Worm (Caenorhabditis elegans): ENCODE data around the gene spig-1.

The spig-1 gene

DNA sequence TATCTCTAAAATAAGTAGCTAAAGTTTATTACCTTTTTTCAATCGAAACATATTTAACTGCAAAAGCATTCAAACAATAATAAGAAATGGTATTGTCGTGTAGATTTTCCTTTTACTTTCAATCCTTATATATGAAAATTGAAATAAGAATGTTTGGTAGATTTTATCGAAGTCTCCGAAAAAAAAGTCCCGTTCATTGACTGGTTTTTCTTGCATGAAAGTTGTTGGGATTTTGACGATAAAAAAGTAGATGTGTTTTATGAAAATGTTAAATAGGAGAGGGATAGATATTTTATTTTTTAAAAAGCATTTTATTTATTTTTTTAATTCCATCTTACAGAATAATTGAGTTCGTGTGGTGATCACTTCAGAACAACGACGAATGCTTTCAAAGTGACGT lies 35.6 kb upstream of the spig-1 start, which contains the start of gene C33G8.13:
TSS of gene C33G8.13 (minus strand) at position 101 of the 400 bp plus-strand sequence.
- TF ChIP-seq pat-9 (tag; optimal IDR thresholded peaks at IDR 0.05) (no peak), tbx-2 (tag; optimal IDR thresholded peaks at IDR 0.05) (no peak), elt-4 (tag; optimal IDR thresholded peaks at IDR 0.05) (no peak), ceh-18 (tag; optimal IDR thresholded peaks at IDR 0.05) (no peak), madf-2 (tag; optimal IDR thresholded peaks at IDR 0.05) (no peak), unc-86 (tag; optimal IDR thresholded peaks at IDR 0.05) (no peak), hlh-13 (GFP tag; optimal IDR thresholded peaks at IDR 0.05) (no peak), ttx-3 (tag; optimal IDR thresholded peaks at IDR 0.05) (no peak), Y22D7AL.16 (tag; optimal IDR thresholded peaks at IDR 0.05) (no peak), zip-5 (tag; optimal IDR thresholded peaks at IDR 0.05) (no peak), ceh-22 (tag; optimal IDR thresholded peaks at IDR 0.05) (no peak), elt-2 (tag; optimal IDR thresholded peaks at IDR 0.05) (no peak), ceh-19 (GFP tag; optimal IDR thresholded peaks at IDR 0.05) (no peak)

DNA sequence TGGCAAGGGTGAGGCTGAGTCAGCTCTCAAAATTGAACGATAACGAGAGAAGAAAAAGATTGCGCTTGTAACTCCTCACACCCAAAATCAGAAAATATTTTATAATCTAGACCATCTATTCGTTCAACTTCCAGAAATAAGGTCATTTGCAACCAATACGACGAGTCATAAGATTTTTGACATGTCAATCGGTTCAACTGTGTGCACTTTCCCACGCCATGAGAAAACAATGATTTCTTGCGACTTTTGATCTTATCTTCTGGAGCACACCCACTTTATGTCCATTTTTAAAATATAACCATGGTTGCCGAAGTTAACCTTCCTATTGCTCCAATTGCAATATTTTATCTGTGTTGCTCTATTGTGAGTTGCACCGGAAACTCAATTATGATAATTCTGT lies 34.5 kb upstream of the spig-1 start, which contains the start of gene srsx-32:
TSS of gene srsx-32 (plus strand) at position 301 of the 400 bp plus-strand sequence.
- TF ChIP-seq fkh-10 (GFP tag; optimal IDR thresholded peaks at IDR 0.05) = no peak
- no peak for TF ChIP-seq C08G9.2 (tag; optimal IDR thresholded peaks at IDR 0.05)
- TF ChIP-seq lin-11 (tag; optimal IDR thresholded peaks at IDR 0.05) = no peak
- no peak for TF ChIP-seq nhr-232 (tag; optimal IDR thresholded peaks at IDR 0.05)
- TF ChIP-seq K02D7.2 (tag; optimal IDR thresholded peaks at IDR 0.05) = no peak
- TF ChIP-seq sdc-2 (tag; optimal IDR thresholded peaks at IDR 0.05) = no peak
- no peak for TF ChIP-seq T23F11.4 (GFP tag; optimal IDR thresholded peaks at IDR 0.05)
- no peak for TF ChIP-seq ceh-48 (tag; optimal IDR thresholded peaks at IDR 0.05)
- TF ChIP-seq hlh-30 (tag; optimal IDR thresholded peaks at IDR 0.05; ENCODE audit: insufficient read depth) = no peak
- no peak for TF ChIP-seq pax-1 (tag; optimal IDR thresholded peaks at IDR 0.05)
- no peak for TF ChIP-seq ceh-30 (tag; optimal IDR thresholded peaks at IDR 0.05)
- TF ChIP-seq ceh-14 (tag; optimal IDR thresholded peaks at IDR 0.05) = no peak
- TF ChIP-seq madf-2 (tag; optimal IDR thresholded peaks at IDR 0.05) = no peak
- TF ChIP-seq ceh-9 (tag; optimal IDR thresholded peaks at IDR 0.05) = no peak
- TF ChIP-seq gmeb-2 (tag; optimal IDR thresholded peaks at IDR 0.05) = no peak
- no peak for TF ChIP-seq ceh-34 (tag; optimal IDR thresholded peaks at IDR 0.05)

DNA sequence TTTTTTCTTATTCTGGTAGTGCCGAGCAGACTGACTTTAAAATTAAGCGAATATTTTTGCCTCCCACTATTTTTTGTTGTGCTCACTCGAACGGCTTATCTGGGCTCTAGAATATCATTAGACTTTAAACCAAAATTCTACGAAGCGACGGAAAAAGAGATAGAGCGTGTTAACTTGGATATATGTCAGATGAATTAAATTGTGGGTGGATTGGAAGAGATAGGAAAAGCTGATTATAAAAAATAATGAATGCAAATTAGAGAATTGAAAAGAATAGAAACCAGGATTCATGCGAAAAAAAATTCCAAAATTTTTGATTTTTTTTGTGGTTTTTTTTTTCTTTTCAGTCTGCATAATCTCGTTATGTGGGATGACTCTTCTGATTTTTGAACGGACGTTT lies 29.7 kb upstream of the spig-1 start, which contains the start of gene F20A1.4:
TSS of gene F20A1.4 (minus strand) at position 101 of the 400 bp plus-strand sequence.
- TF ChIP-seq ceh-6 (GFP tag; optimal IDR thresholded peaks at IDR 0.05) = no peak
- no peak for TF ChIP-seq pax-1 (tag; optimal IDR thresholded peaks at IDR 0.05)
- TF ChIP-seq ceh-34 (tag; optimal IDR thresholded peaks at IDR 0.05) = no peak
- no peak for TF ChIP-seq tbx-2 (tag; optimal IDR thresholded peaks at IDR 0.05)
- no peak for TF ChIP-seq odd-2 (tag; optimal IDR thresholded peaks at IDR 0.05)
- TF ChIP-seq hlh-13 (GFP tag; optimal IDR thresholded peaks at IDR 0.05) = no peak
- no peak for TF ChIP-seq sox-2 (GFP tag; IDR thresholded peaks at IDR 0.05)
- TF ChIP-seq T23F11.4 (GFP tag; optimal IDR thresholded peaks at IDR 0.05) = no peak
- no peak for TF ChIP-seq unc-42 (tag; optimal IDR thresholded peaks at IDR 0.05)
- TF ChIP-seq ceh-24 (tag; optimal IDR thresholded peaks at IDR 0.05) = no peak
- no peak for TF ChIP-seq ceh-14 (tag; optimal IDR thresholded peaks at IDR 0.05)
- no peak for TF ChIP-seq hlh-6 (tag; optimal IDR thresholded peaks at IDR 0.05)
- no peak for TF ChIP-seq madf-2 (tag; optimal IDR thresholded peaks at IDR 0.05)
- TF ChIP-seq fax-1 (tag; optimal IDR thresholded peaks at IDR 0.05) = no peak
- no peak for TF ChIP-seq ceh-19 (GFP tag; optimal IDR thresholded peaks at IDR 0.05)
- TF ChIP-seq dve-1 (tag; optimal IDR thresholded peaks at IDR 0.05) = no peak
- TF ChIP-seq ztf-16 (tag; optimal IDR thresholded peaks at IDR 0.05) = no peak

DNA sequence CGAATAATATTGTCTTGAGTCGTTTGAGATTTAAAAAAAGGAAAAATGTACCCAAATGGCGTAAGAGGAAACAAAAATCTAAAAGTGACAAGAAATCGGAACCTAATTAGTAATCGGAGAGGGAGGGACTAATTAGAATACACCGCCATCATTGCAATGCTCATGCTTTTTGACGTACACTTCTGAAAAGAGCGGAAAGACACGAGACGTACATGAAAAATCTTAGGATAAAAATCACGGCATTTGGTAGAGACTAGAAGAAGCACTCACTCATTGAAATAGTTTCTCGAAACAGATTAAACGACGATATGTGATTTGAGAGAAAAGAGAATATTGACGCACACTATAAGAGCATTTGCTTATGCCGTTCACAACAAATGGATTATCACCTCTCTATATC lies 28.5 kb upstream of the spig-1 start:
- TF ChIP-seq elt-4 (tag; optimal IDR thresholded peaks at IDR 0.05) (no peak), mec-3 (tag; optimal IDR thresholded peaks at IDR 0.05; ENCODE audit: borderline replicate concordance) (no peak), odd-2 (tag; optimal IDR thresholded peaks at IDR 0.05) (no peak), ceh-19 (GFP tag; optimal IDR thresholded peaks at IDR 0.05) (no peak), che-1 (tag; optimal IDR thresholded peaks at IDR 0.05) (no peak), hlh-8 (tag; optimal IDR thresholded peaks at IDR 0.05) (no peak), tbx-7 (tag; optimal IDR thresholded peaks at IDR 0.05) (no peak), tbx-2 (tag; optimal IDR thresholded peaks at IDR 0.05) (no peak), syd-9 (tag; optimal IDR thresholded peaks at IDR 0.05) (no peak), pha-2 (tag; optimal IDR thresholded peaks at IDR 0.05) (no peak), Y22D7AL.16 (tag; optimal IDR thresholded peaks at IDR 0.05) (no peak), zip-5 (tag; optimal IDR thresholded peaks at IDR 0.05) (no peak), unc-86 (tag; optimal IDR thresholded peaks at IDR 0.05) (no peak), lim-6 (tag; optimal IDR thresholded peaks at IDR 0.05) (no peak), ttx-3 (tag; optimal IDR thresholded peaks at IDR 0.05) (no peak), rnt-1 (tag; optimal IDR thresholded peaks at IDR 0.05) (no peak), nhr-11 (tag; optimal IDR thresholded peaks at IDR 0.05) (no peak), sdc-2 (tag; optimal IDR thresholded peaks at IDR 0.05) (no peak), gmeb-2 (tag; optimal IDR thresholded peaks at IDR 0.05) (no peak), ets-4 (tag; optimal IDR thresholded peaks at IDR 0.05) (no peak)

Data from whole organism, late embryonic.